Worm (Caenorhabditis elegans): Measurements from ENCODE around the gene C03C10.5.

The C03C10.5 gene

ce11 chrIII:4060019-4060418, 31.9 kb downstream of the C03C10.5 start, which contains the start of gene his-70:
Gene his-70 (minus strand): TSS chrIII:4060119.
- TF ChIP-seq unc-62 (GFP tag; optimal IDR thresholded peaks at IDR 0.05) = no peak

- TF ChIP-seq unc-62 (GFP tag; optimal IDR thresholded peaks at IDR 0.05) = no peak
Observed at ce11 chrIII:4058643-4059042, 33.3 kb downstream of the C03C10.5 start, which contains the start of gene his-69. Gene his-69 (minus strand): TSS chrIII:4058743.

- no peak for TF ChIP-seq unc-62 (GFP tag; optimal IDR thresholded peaks at IDR 0.05)
Observed at ce11 chrIII:4057894-4058293, 34.0 kb downstream of the C03C10.5 start, which contains the start of gene rcq-5. Gene rcq-5 (minus strand): TSS chrIII:4057976.

ce11 chrIII:4049150-4049549, 42.8 kb downstream of the C03C10.5 start:
- TF ChIP-seq unc-62 (GFP tag; optimal IDR thresholded peaks at IDR 0.05) = no peak

- TF ChIP-seq unc-62 (GFP tag; optimal IDR thresholded peaks at IDR 0.05) = no peak
Observed at ce11 chrIII:4039775-4040174, 52.1 kb downstream of the C03C10.5 start.

Data from whole organism, dauer.